Worm (Caenorhabditis elegans) whole organism, L4/young adult: ENCODE measurements around the gene R186.8.

Experiments
- W03F9.2 ChIP-seq: fragments of 150-350 bp; optimal IDR thresholded peaks from 2 replicates; lab custom pipeline; 2014; ENCODE audit warnings: missing biosample characterization, missing genetic modification characterization
- him-1 ChIP-seq: sonication (generic microtip); optimal IDR thresholded peaks from 2 replicates; lab custom pipeline; 2016; ENCODE audit warnings: missing genotype, missing genetic modification reagents, missing genetic modification characterization, missing compliant biosample characterization

- TF ChIP-seq him-1 (tag; lab: Kevin White, UChicago), result peak; percentile 72
- TF ChIP-seq W03F9.2, result no peak
Observed at ce11 chrV:13003378-13003777, 35.6 kb upstream of the R186.8 start.
